Worm (Caenorhabditis elegans): ENCODE measurements around the gene cubn-1.

DNA sequence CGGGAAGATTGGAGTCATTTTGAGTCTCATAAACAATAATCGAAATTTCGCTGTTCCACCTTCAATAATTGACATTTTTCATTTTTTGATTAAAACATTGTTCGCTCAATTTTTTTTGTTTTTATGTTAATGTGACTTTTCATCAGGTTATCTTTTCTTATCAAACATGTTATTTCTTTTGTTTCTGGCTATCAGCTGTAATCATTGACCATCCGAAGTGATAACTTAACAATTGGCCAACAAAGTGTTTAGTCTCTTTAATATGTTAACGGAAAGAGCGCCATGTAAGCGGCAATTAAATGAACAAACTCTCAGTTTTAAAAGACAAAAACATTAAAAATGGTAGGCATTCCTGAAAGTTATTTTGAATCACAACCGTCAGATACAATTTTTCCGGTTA, 22.9 kb downstream of the cubn-1 start:
- no peak for TF ChIP-seq xbp-1 (tag; optimal IDR thresholded peaks at IDR 0.05)
- no peak for TF ChIP-seq ces-1 (GFP tag; optimal IDR thresholded peaks at IDR 0.05)
- TF ChIP-seq snpc-4 (tag; optimal IDR thresholded peaks at IDR 0.05) = no peak
- TF ChIP-seq nhr-71 (tag; optimal IDR thresholded peaks at IDR 0.05) = no peak
- TF ChIP-seq nhr-12 (tag; optimal IDR thresholded peaks at IDR 0.05) = no peak
- TF ChIP-seq fos-1 (tag; optimal IDR thresholded peaks at IDR 0.05) = no peak
- TF ChIP-seq ztf-11 (tag; optimal IDR thresholded peaks at IDR 0.05) = no peak
- no peak for TF ChIP-seq unc-62 (GFP tag; optimal IDR thresholded peaks at IDR 0.05)
- TF ChIP-seq lir-3 (tag; optimal IDR thresholded peaks at IDR 0.05; ENCODE audit: poor library complexity) = no peak
